Worm (Caenorhabditis elegans): ENCODE results near the gene ensh-1.

- TF ChIP-seq W03F9.2 (tag; optimal IDR thresholded peaks at IDR 0.05): no peak
- no peak for TF ChIP-seq dao-5 (tag; optimal IDR thresholded peaks at IDR 0.05)
Observed at ce11 chrX:8878709-8879108, 26.5 kb upstream of the ensh-1 start.

Measured in whole organism, L4/young adult.